Fruit fly (Drosophila melanogaster): ENCODE data around the gene Taf3.

Taf3 gene

DNA sequence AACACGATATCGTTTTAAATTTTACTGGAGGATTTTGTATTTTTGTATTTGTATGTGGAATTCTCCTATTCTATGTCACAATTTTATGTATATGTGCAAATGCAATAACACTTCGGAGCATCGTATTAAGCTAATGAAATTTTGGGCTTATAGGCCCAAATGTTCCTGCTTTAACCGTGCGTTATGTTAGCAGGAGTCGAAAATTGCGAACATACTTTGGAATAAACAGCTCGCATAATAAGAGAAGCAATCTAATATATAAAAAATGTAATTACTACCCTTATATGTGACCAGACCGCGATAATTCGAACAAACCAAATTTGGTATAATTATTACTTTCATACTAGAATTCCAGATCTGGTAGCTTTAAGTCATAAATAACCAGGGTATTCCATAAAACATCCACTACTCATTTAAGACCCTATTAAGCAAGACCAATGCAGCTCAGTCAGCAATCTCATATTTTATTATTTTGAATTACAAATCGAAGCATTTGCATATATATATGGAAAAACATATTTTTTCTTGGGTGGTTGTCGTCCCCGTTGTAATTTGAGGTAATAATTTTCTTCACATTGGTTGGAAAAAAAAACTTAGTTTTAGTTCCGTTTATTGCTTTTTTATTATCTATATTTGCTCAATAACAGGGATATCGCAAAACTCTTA is 22.9 kb downstream of the Taf3 start, which contains the start of gene lgs:
lgs (minus strand) TSS at position 320 of the 666 bp plus-strand sequence.
- TF ChIP-seq dsx (GFP tag; optimal IDR thresholded peaks at IDR 0.05; ENCODE audit: poor library complexity, severe bottlenecking) (no peak), CG10669 (GFP tag; optimal IDR thresholded peaks at IDR 0.05) (no peak), lz (GFP tag; optimal IDR thresholded peaks at IDR 0.05) (peak; percentile 50), Sox102F (GFP tag; optimal IDR thresholded peaks at IDR 0.05) (no peak), CG3919 (GFP tag; optimal IDR thresholded peaks at IDR 0.05) (no peak), CG34406 (GFP tag; optimal IDR thresholded peaks at IDR 0.05) (no peak), salr (GFP tag; optimal IDR thresholded peaks at IDR 0.05) (no peak), CG3032 (tag; optimal IDR thresholded peaks at IDR 0.05) (peak; percentile 37), OdsH (GFP tag; optimal IDR thresholded peaks at IDR 0.05) (peak; percentile 21), CG11294 (GFP tag; IDR thresholded peaks at IDR 0.05) (no peak), esn (GFP tag; optimal IDR thresholded peaks at IDR 0.05) (peak; percentile 53), cyc (GFP tag; optimal IDR thresholded peaks at IDR 0.05) (peak; percentile 23), Hr4 (GFP tag; optimal IDR thresholded peaks at IDR 0.05) (peak; percentile 50), Eip78C (GFP tag) (peak; percentile 52), pdm3 (GFP tag; optimal IDR thresholded peaks at IDR 0.05) (no peak), CG31627 (GFP tag; optimal IDR thresholded peaks at IDR 0.05) (peak; percentile 44), CG11902 (GFP tag; optimal IDR thresholded peaks at IDR 0.05) (no peak), CG4318 (GFP tag; optimal IDR thresholded peaks at IDR 0.05) (peak; percentile 16), achi (GFP tag; optimal IDR thresholded peaks at IDR 0.05) (no peak), CG32006 (GFP tag; optimal IDR thresholded peaks at IDR 0.05) (no peak), topi (GFP tag; optimal IDR thresholded peaks at IDR 0.05) (peak; percentile 32), Lpt (GFP tag; optimal IDR thresholded peaks at IDR 0.05) (no peak), Met (GFP tag; optimal IDR thresholded peaks at IDR 0.05) (peak; percentile 37), CG6792 (GFP tag; optimal IDR thresholded peaks at IDR 0.05) (no peak), svp (GFP tag) (no peak), Hr39 (GFP tag; optimal IDR thresholded peaks at IDR 0.05) (no peak), Sox14 (GFP tag; optimal IDR thresholded peaks at IDR 0.05) (peak; percentile 42), acj6 (GFP tag; optimal IDR thresholded peaks at IDR 0.05) (peak; percentile 9), CG16779 (tag; optimal IDR thresholded peaks at IDR 0.05) (no peak), Ets21C (GFP tag; optimal IDR thresholded peaks at IDR 0.05) (peak; percentile 21), CG10631 (GFP tag; optimal IDR thresholded peaks at IDR 0.05) (peak; percentile 55), Ets96B (tag; optimal IDR thresholded peaks at IDR 0.05) (peak; percentile 26)

DNA sequence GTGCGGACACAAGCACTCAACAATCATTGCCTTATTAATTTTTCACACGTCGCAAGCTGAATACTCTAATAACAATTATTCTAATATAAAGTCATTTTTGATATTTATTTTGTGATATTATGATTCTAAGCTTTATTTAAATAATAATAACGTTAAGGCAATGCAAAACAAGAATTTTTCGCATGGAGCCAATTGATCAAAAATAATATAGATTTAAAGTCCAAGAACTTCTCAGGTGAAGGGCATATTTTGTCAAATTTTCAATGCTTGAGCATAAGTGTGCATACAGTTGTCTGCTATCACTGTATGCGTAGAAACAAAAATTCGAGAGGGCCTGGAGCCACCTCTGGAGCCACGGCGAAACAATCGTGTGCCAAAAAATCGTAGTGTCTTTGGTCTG is 32.3 kb downstream of the Taf3 start:
- TF ChIP-seq CG10631 (GFP tag; optimal IDR thresholded peaks at IDR 0.05) (no peak), OdsH (GFP tag; optimal IDR thresholded peaks at IDR 0.05) (no peak), Gug (GFP tag; IDR thresholded peaks at IDR 0.05) (no peak), achi (GFP tag; optimal IDR thresholded peaks at IDR 0.05) (no peak), cyc (GFP tag; optimal IDR thresholded peaks at IDR 0.05) (no peak), topi (GFP tag; optimal IDR thresholded peaks at IDR 0.05) (no peak), Ets96B (tag; optimal IDR thresholded peaks at IDR 0.05) (no peak), CG6854 (GFP tag; optimal IDR thresholded peaks at IDR 0.05) (no peak), CG1621 (tag; optimal IDR thresholded peaks at IDR 0.05) (no peak), CG31627 (GFP tag; optimal IDR thresholded peaks at IDR 0.05) (no peak), CG16779 (tag; optimal IDR thresholded peaks at IDR 0.05) (no peak), CG8632 (GFP tag; optimal IDR thresholded peaks at IDR 0.05) (no peak), CG8119 (GFP tag; IDR thresholded peaks at IDR 0.05) (no peak), pdm3 (GFP tag; optimal IDR thresholded peaks at IDR 0.05) (no peak), CG4318 (GFP tag; optimal IDR thresholded peaks at IDR 0.05) (no peak), CG11294 (GFP tag; IDR thresholded peaks at IDR 0.05) (no peak), CG34406 (GFP tag; optimal IDR thresholded peaks at IDR 0.05) (no peak), CG32006 (GFP tag; optimal IDR thresholded peaks at IDR 0.05) (no peak), eg (GFP tag; IDR thresholded peaks at IDR 0.05) (no peak), esn (GFP tag; optimal IDR thresholded peaks at IDR 0.05) (no peak)

DNA sequence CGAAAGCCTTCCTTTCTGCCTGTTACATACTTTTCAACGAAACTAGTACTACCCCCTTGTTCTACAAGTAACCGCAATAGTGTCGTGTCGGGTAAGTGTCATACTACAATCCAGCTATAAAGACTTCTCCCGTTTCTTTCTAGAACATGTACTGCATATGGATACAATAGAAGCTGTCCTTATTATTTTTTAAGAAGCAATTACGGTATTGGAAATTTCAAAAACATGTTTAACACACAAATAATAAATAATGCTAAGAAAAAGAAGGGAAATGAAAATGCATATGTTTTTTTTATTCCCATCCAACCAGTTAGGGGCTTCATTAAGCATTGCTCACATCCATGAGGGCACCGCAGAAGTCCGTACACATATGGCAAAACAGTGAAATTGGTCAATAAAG is 37.1 kb downstream of the Taf3 start:
- TF ChIP-seq Met (GFP tag; optimal IDR thresholded peaks at IDR 0.05) (no peak), Eip75B (GFP tag; optimal IDR thresholded peaks at IDR 0.05) (no peak)
